Fruit fly (Drosophila melanogaster): ENCODE data around the gene CG17364.
A peak's percentile ranks its signal among the peaks of the same experiment; 100 is the strongest.

CG17364 gene

dm6 chr3L:13934902-13935301 is 58.3 kb downstream of the CG17364 start:
- no peak for TF ChIP-seq Hr96 (GFP tag; optimal IDR thresholded peaks at IDR 0.05)
- TF ChIP-seq Crg-1 (GFP tag; optimal IDR thresholded peaks at IDR 0.05), result no peak
- no peak for TF ChIP-seq bab1 (GFP tag; optimal IDR thresholded peaks at IDR 0.05)
- no peak for TF ChIP-seq kay (GFP tag; ENCODE audit: borderline replicate concordance)
- TF ChIP-seq tj (GFP tag; optimal IDR thresholded peaks at IDR 0.05), result no peak

dm6 chr3L:13928769-13929594 is 64.2 kb downstream of the CG17364 start, which contains the start of the genes CG8833 and DCTN1-p150:
Gene CG8833, minus strand, starts transcription at chr3L:13929000.
Gene DCTN1-p150, plus strand, starts transcription at chr3L:13929387.
- peak; percentile 54 for TF ChIP-seq toe (GFP tag; optimal IDR thresholded peaks at IDR 0.05)
- TF ChIP-seq kay (GFP tag; ENCODE audit: borderline replicate concordance), result peak; percentile 75
- no peak for TF ChIP-seq cnc (optimal IDR thresholded peaks at IDR 0.05)
- no peak for TF ChIP-seq Clk (GFP tag; optimal IDR thresholded peaks at IDR 0.05)
- TF ChIP-seq CG14711 (tag; optimal IDR thresholded peaks at IDR 0.05), result peak; percentile 20
- peak; percentile 6 for TF ChIP-seq pad (GFP tag; optimal IDR thresholded peaks at IDR 0.05)
- TF ChIP-seq tj (GFP tag; optimal IDR thresholded peaks at IDR 0.05), result peak; percentile 25
- TF ChIP-seq CG1620 (GFP tag; optimal IDR thresholded peaks at IDR 0.05), result peak; percentile 46
- peak; percentile 25 for TF ChIP-seq CG7101 (tag; optimal IDR thresholded peaks at IDR 0.05)
- no peak for TF ChIP-seq CG12768 (GFP tag; optimal IDR thresholded peaks at IDR 0.05)
- peak; percentile 22 for TF ChIP-seq CG7045 (GFP tag; optimal IDR thresholded peaks at IDR 0.05)
- TF ChIP-seq CG11617 (GFP tag; optimal IDR thresholded peaks at IDR 0.05), result peak; percentile 7
- peak; percentile 19 for TF ChIP-seq Hr96 (GFP tag; optimal IDR thresholded peaks at IDR 0.05)

Data from whole organism, adult.